Fruit fly (Drosophila melanogaster) whole organism, adult: ENCODE measurements around the gene CG32219.

Experiments used
- CG11617 ChIP-seq: fragments of 200-800 bp; sonication (Bioruptor generic); optimal IDR thresholded peaks from 2 replicates; lab custom pipeline; 2017; ENCODE audit warnings: mild to moderate bottlenecking, missing biosample characterization, missing genetic modification reagents, missing genetic modification characterization
- CG33017 ChIP-seq: fragments of 200-800 bp; sonication (Bioruptor generic); optimal IDR thresholded peaks from 2 replicates; lab custom pipeline; 2018; ENCODE audit warnings: missing biosample characterization, mild to moderate bottlenecking, missing genetic modification characterization, moderate library complexity
- CG5204 ChIP-seq: fragments of 200-800 bp; sonication (Bioruptor generic); optimal IDR thresholded peaks from 2 replicates; lab custom pipeline; 2016; ENCODE audit warnings: missing biosample characterization, missing genetic modification characterization
- CG7045 ChIP-seq: fragments of 200-800 bp; sonication (Bioruptor generic); optimal IDR thresholded peaks from 2 replicates; lab custom pipeline; 2017; ENCODE audit warnings: missing biosample characterization, mild to moderate bottlenecking, missing genetic modification characterization
- bab1 ChIP-seq: fragments of 200-800 bp; sonication (Bioruptor generic); optimal IDR thresholded peaks from 3 replicates; lab custom pipeline; 2019; ENCODE audit warnings: missing biosample characterization, mild to moderate bottlenecking, missing genetic modification characterization, moderate library complexity
- ovo ChIP-seq: fragments of 200-800 bp; sonication (Bioruptor generic); optimal IDR thresholded peaks from 2 replicates; lab custom pipeline; 2016; ENCODE audit warnings: missing biosample characterization, missing genetic modification characterization
- pad ChIP-seq: fragments of 200-800 bp; sonication (Bioruptor generic); optimal IDR thresholded peaks from 3 replicates; lab custom pipeline; 2017; ENCODE audit warnings: missing biosample characterization, missing genetic modification characterization, mild to moderate bottlenecking, moderate library complexity, missing genetic modification reagents
- tj ChIP-seq: fragments of 200-800 bp; sonication (Bioruptor generic); optimal IDR thresholded peaks from 3 replicates; lab custom pipeline; 2017; ENCODE audit warnings: missing biosample characterization, mild to moderate bottlenecking, missing genetic modification characterization, moderate library complexity
- toe ChIP-seq: fragments of 200-800 bp; sonication (Bioruptor generic); optimal IDR thresholded peaks from 2 replicates; lab custom pipeline; 2016; ENCODE audit warnings: missing biosample characterization, missing genetic modification characterization

- no peak for TF ChIP-seq pad (GFP tag; lab: Kevin White, UChicago)
- TF ChIP-seq ovo (GFP tag; lab: Kevin White, UChicago): peak; percentile 17
- TF ChIP-seq bab1 (GFP tag; lab: Kevin White, UChicago): no peak
- peak; percentile 30 for TF ChIP-seq CG7045 (GFP tag; lab: Kevin White, UChicago)
- no peak for TF ChIP-seq CG33017 (tag; lab: Kevin White, UChicago)
- no peak for TF ChIP-seq CG5204 (GFP tag; lab: Kevin White, UChicago)
- TF ChIP-seq CG11617 (GFP tag; lab: Kevin White, UChicago): no peak
- no peak for TF ChIP-seq toe (GFP tag; lab: Kevin White, UChicago)
- no peak for TF ChIP-seq tj (GFP tag; lab: Kevin White, UChicago)
These were observed 21.1 kb downstream of the CG32219 start for dm6 chr3L:19929719-19930334.
